Worm (Caenorhabditis elegans) whole organism, L2 larva: ENCODE measurements around the gene lron-5.

Source experiments
- C34F6.9 ChIP-seq: fragments of 150-350 bp; optimal IDR thresholded peaks from 2 replicates; lab custom pipeline; 2014; ENCODE audit warnings: missing biosample characterization, missing genetic modification characterization
- F13H6.1 ChIP-seq: sonication (generic microtip); optimal IDR thresholded peaks from 2 replicates; lab custom pipeline; 2016; ENCODE audit warnings: missing genetic modification characterization, missing compliant biosample characterization
- aly-2 ChIP-seq: fragments of 150-350 bp; optimal IDR thresholded peaks from 2 replicates; lab custom pipeline; 2014; ENCODE audit warnings: missing biosample characterization, missing genetic modification characterization
- ama-1 ChIP-seq: fragments of 150-350 bp; optimal IDR thresholded peaks from 2 replicates; lab custom pipeline; 2018; ENCODE audit warnings: inconsistent platforms
- ceh-16 ChIP-seq: fragments of 150-350 bp; optimal IDR thresholded peaks from 2 replicates; lab custom pipeline; 2014; ENCODE audit warnings: missing biosample characterization, missing genetic modification characterization
- ceh-82 ChIP-seq: fragments of 150-350 bp; optimal IDR thresholded peaks from 2 replicates; lab custom pipeline; 2014; ENCODE audit warnings: missing biosample characterization, missing genetic modification characterization
- crh-2 ChIP-seq: sonication (generic microtip); optimal IDR thresholded peaks from 2 replicates; lab custom pipeline; 2017; ENCODE audit warnings: missing biosample characterization, missing genetic modification characterization
- elt-1 ChIP-seq: fragments of 150-350 bp; optimal IDR thresholded peaks from 2 replicates; lab custom pipeline; 2014; ENCODE audit warnings: missing biosample characterization, missing genetic modification characterization
- elt-3 ChIP-seq: sonication (generic microtip); optimal IDR thresholded peaks from 2 replicates; lab custom pipeline; 2017; ENCODE audit warnings: missing biosample characterization, missing genetic modification characterization
- fos-1 ChIP-seq: fragments of 150-350 bp; optimal IDR thresholded peaks from 2 replicates; lab custom pipeline; 2014; ENCODE audit warnings: missing biosample characterization, missing genetic modification characterization
- gmeb-1 ChIP-seq: fragments of 150-350 bp; optimal IDR thresholded peaks from 2 replicates; lab custom pipeline; 2014; ENCODE audit warnings: missing biosample characterization, missing genetic modification characterization
- lin-11 ChIP-seq: fragments of 150-350 bp; sonication (generic microtip); optimal IDR thresholded peaks from 2 replicates; lab custom pipeline; 2014; ENCODE audit warnings: missing biosample characterization, missing genetic modification characterization, inconsistent platforms, mixed read lengths
- lin-13 ChIP-seq: fragments of 150-350 bp; optimal IDR thresholded peaks from 2 replicates; lab custom pipeline; 2014; ENCODE audit warnings: missing biosample characterization, missing genetic modification reagents, missing genetic modification characterization
- lin-39 ChIP-seq: fragments of 150-350 bp; optimal IDR thresholded peaks from 2 replicates; lab custom pipeline; 2014; ENCODE audit warnings: missing biosample characterization, missing genetic modification reagents, missing genetic modification characterization
- lsy-2 ChIP-seq, 2 experiments: fragments of 150-350 bp in 1 of 2; sonication (generic microtip) in 1 of 2; optimal IDR thresholded peaks; 2 replicates each; lab custom pipeline; 2014 to 2017; ENCODE audit warnings: missing biosample characterization in 2 of 2, missing genetic modification characterization in 2 of 2
- mbf-1 ChIP-seq: sonication (generic microtip); optimal IDR thresholded peaks from 2 replicates; lab custom pipeline; 2017; ENCODE audit warnings: missing biosample characterization, missing genetic modification characterization
- mdl-1 ChIP-seq, 2 experiments: fragments of 150-350 bp in 1 of 2; sonication (generic microtip) in 1 of 2; optimal IDR thresholded peaks; 2 replicates each; lab custom pipeline; 2017; ENCODE audit warnings: missing biosample characterization in 2 of 2, missing genetic modification characterization in 2 of 2
- nhr-11 ChIP-seq: fragments of 150-350 bp; optimal IDR thresholded peaks from 2 replicates; lab custom pipeline; 2014; ENCODE audit warnings: missing biosample characterization, missing genetic modification characterization
- nhr-129 ChIP-seq: fragments of 150-350 bp; optimal IDR thresholded peaks from 2 replicates; lab custom pipeline; 2014; ENCODE audit warnings: missing biosample characterization, missing genetic modification characterization
- nhr-21 ChIP-seq: fragments of 150-350 bp; optimal IDR thresholded peaks from 2 replicates; lab custom pipeline; 2014; ENCODE audit warnings: missing biosample characterization, missing genetic modification characterization
- nhr-237 ChIP-seq: fragments of 150-350 bp; optimal IDR thresholded peaks from 2 replicates; lab custom pipeline; 2014; ENCODE audit warnings: missing biosample characterization, missing genetic modification characterization
- nhr-25 ChIP-seq: fragments of 150-350 bp; sonication (generic microtip); optimal IDR thresholded peaks from 3 replicates; lab custom pipeline; 2014; ENCODE audit warnings: missing biosample characterization, missing genetic modification characterization
- nhr-6 ChIP-seq: fragments of 150-350 bp; optimal IDR thresholded peaks from 2 replicates; lab custom pipeline; 2014; ENCODE audit warnings: missing biosample characterization, missing genetic modification characterization
- sem-4 ChIP-seq: fragments of 150-350 bp; optimal IDR thresholded peaks from 2 replicates; lab custom pipeline; 2014; ENCODE audit warnings: missing biosample characterization, missing genetic modification reagents, missing genetic modification characterization
- sma-3 ChIP-seq: sonication (generic microtip); optimal IDR thresholded peaks from 2 replicates; lab custom pipeline; 2016; ENCODE audit warnings: missing genetic modification reagents, missing genetic modification characterization, missing compliant biosample characterization
- sma-9 ChIP-seq, 2 experiments: fragments of 150-350 bp in 1 of 2; sonication (generic microtip) in 1 of 2; optimal IDR thresholded peaks; 2 replicates each; lab custom pipeline; 2014 to 2016; ENCODE audit warnings: missing genetic modification characterization in 2 of 2, mild to moderate bottlenecking in 1 of 2, missing biosample characterization in 1 of 2, missing compliant biosample characterization in 1 of 2, missing genetic modification reagents in 1 of 2, moderate library complexity in 1 of 2
- snpc-4 ChIP-seq: fragments of 150-350 bp; optimal IDR thresholded peaks from 2 replicates; lab custom pipeline; 2014; ENCODE audit warnings: missing biosample characterization, missing genetic modification characterization
- unc-39 ChIP-seq: fragments of 150-350 bp; optimal IDR thresholded peaks from 2 replicates; lab custom pipeline; 2014; ENCODE audit warnings: missing biosample characterization, missing genetic modification characterization
- unc-55 ChIP-seq: fragments of 150-350 bp; sonication (generic microtip); optimal IDR thresholded peaks from 3 replicates; lab custom pipeline; 2014; ENCODE audit warnings: missing biosample characterization, missing genetic modification reagents, missing genetic modification characterization
- zag-1 ChIP-seq: fragments of 150-350 bp; optimal IDR thresholded peaks from 2 replicates; lab custom pipeline; 2014; ENCODE audit warnings: missing biosample characterization, missing genetic modification characterization
- ztf-1 ChIP-seq: fragments of 200-800 bp; sonication (Bioruptor generic); conservative IDR thresholded peaks from 2 replicates; pipeline ENCODE4 v1.3.6; 2022; ENCODE audit warnings: missing genetic modification characterization, missing compliant biosample characterization
- ztf-4 ChIP-seq: fragments of 150-350 bp; optimal IDR thresholded peaks from 2 replicates; lab custom pipeline; 2014; ENCODE audit warnings: missing biosample characterization, missing genetic modification characterization

lron-5 gene

DNA sequence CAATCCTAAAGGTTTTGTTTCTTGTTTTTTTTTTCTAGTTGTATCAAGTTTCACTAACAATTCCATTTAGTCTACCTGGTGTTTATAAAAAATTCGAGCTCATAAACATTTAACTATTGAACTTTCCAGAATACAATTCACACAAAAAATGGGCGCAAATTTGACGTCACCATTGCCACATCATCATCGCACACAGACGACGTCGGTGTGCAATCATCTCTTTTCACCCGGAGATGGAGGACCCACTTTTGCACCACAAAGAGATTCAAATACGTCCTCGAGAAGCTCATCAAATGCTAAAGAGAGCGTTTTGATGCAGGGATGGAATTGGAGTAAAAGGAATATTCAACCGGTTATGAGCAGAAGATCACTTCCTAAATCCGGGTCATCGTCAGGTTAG is 36.6 kb downstream of the lron-5 start:
- no peak for TF ChIP-seq nhr-129 (tag; lab: Kevin White, UChicago)
- TF ChIP-seq snpc-4 (tag; lab: Kevin White, UChicago), result no peak
- TF ChIP-seq elt-1 (tag; lab: Kevin White, UChicago), result no peak
- TF ChIP-seq lsy-2 (tag; optimal IDR thresholded peaks at IDR 0.05; lab: Kevin White, UChicago), result no peak
- TF ChIP-seq ceh-16, result no peak
- TF ChIP-seq crh-2 (tag; lab: Kevin White, UChicago), result peak; percentile 36
- no peak for TF ChIP-seq mbf-1 (tag; lab: Kevin White, UChicago)
- TF ChIP-seq elt-3, result no peak

DNA sequence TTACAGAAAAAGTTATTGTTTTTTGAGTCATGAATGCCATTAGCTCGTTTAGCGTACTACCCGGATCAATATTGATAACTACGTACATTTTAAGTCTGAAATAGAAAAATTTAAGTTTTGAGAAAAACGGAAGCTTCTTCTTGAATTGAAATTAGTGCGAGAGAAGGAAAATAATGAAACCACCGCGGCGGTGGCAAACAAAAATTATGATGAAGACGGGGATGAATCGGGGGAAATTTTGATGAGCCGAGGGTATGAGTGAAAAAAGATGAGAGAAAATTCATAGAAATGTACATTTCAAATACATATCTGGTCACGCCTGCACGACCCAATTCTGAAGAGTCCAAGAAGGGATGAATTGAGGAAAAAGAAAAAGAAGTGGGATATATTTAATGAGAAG is 42.4 kb downstream of the lron-5 start, which contains the start of gene T23F11.4:
TSS of gene T23F11.4 (minus strand) at position 101 of the 400 bp plus-strand sequence.
- TF ChIP-seq nhr-237 (tag; lab: Kevin White, UChicago), result no peak

DNA sequence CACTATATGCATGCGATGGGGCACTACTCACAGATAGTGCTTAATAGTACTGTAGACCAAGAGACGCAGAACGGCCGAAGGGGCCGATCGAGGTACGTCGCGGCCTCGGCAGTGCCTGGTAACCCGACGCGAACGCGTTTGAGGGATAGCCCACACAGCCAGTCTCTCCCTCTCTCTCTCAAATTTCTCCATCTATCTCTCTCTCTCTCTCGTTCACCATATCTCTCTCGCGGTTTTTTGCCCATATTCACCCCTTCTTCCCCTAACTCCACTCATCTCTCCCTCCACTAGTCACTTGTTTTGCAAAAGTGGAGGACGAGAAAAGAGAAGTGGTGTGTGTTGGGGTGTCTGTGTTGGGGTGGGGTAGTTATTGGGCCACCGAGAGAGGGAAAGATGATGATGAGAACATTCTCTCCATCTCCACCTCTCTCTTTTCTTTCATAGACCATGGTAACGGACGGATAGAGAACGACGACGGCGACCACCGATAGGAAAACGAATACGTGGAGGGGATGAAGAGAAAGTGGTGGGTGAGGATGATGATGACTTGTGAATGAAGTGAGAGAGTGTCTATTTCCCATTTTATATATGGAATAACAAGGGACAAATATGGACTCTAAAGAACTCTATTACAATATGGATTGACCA is 44.0 kb downstream of the lron-5 start:
- TF ChIP-seq sma-3 (GFP tag; lab: Kevin White, UChicago) (peak; percentile 52), nhr-6 (tag; lab: Kevin White, UChicago) (peak; percentile 34), nhr-21 (tag; lab: Kevin White, UChicago) (peak; percentile 47), crh-2 (tag; lab: Kevin White, UChicago) (peak; percentile 25), mdl-1 (tag; optimal IDR thresholded peaks at IDR 0.05; lab: Kevin White, UChicago) (peak; percentile 5 to 15), nhr-129 (tag; lab: Kevin White, UChicago) (peak; percentile 61), lin-13 (peak; percentile 29), ceh-16 (peak; percentile 2), zag-1 (peak; percentile 46), elt-1 (tag; lab: Kevin White, UChicago) (no peak), fos-1 (tag; lab: Kevin White, UChicago) (peak; percentile 7), elt-3 (no peak), sma-9 (GFP tag; optimal IDR thresholded peaks at IDR 0.05; lab: Kevin White, UChicago) (peak; percentile 49), sma-9 (tag; optimal IDR thresholded peaks at IDR 0.05; lab: Kevin White, UChicago) (no peak), lsy-2 (tag; optimal IDR thresholded peaks at IDR 0.05; lab: Kevin White, UChicago) (peak in 1 of 2 experiments; percentile 52), F13H6.1 (tag; lab: Kevin White, UChicago) (peak; percentile 65), sem-4 (tag; lab: Kevin White, UChicago) (no peak), C34F6.9 (tag; lab: Kevin White, UChicago) (peak; percentile 70), unc-55 (GFP tag; lab: Kevin White, UChicago) (peak; percentile 67), unc-39 (tag; lab: Kevin White, UChicago) (no peak), nhr-25 (tag; lab: Kevin White, UChicago) (peak; percentile 73)
- TF ChIP-seq, all 48 proteins: peak for 16

DNA sequence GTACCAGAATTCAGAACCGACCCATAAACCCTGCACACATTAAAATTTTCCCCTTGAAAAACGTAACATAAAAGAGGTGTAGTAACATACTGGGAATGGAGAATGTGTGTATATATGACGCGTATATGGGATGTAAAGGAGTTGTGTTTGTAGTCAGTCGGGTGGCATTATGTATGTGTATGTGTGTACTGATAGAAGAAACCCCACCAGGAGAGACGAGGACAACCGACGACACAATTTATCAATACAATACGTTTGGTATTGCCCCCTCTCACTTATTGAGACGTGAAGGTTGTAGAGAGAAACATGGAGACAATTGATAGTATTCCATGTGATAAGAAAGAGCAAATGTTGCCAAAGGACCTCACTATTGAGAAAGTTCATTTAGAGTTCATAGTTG is 45.2 kb downstream of the lron-5 start:
- TF ChIP-seq aly-2 (tag; lab: Kevin White, UChicago), result no peak
- no peak for TF ChIP-seq lin-11 (tag; lab: Kevin White, UChicago)
- TF ChIP-seq F13H6.1 (tag; lab: Kevin White, UChicago), result no peak
- no peak for TF ChIP-seq lin-39
- no peak for TF ChIP-seq nhr-11 (tag; lab: Kevin White, UChicago)
- no peak for TF ChIP-seq crh-2 (tag; lab: Kevin White, UChicago)
- TF ChIP-seq gmeb-1 (tag; lab: Kevin White, UChicago), result peak; percentile 10
- TF ChIP-seq nhr-25 (tag; lab: Kevin White, UChicago), result no peak
- peak; percentile 5 for TF ChIP-seq nhr-129 (tag; lab: Kevin White, UChicago)
- peak; percentile 58 for TF ChIP-seq fos-1 (tag; lab: Kevin White, UChicago)

DNA sequence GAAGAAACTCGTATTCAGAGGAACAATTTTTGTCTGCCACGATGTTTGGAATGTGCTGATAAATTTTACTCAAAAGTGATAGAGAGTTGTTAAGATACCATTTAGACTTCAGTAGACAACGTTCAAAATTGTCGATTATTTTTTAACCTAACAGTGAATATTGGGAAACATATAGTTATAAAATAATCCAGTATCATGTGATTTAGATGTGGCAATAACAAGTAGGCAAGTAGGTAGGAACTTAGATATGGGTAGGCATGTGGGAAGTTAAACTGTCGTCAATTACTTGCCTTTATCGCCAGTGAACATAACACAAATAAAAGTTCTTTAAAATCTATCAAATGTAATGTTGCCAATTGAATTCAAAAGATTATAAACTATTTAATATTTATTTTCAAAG is 48.7 kb downstream of the lron-5 start, which contains the start of gene T23F11.11:
TSS of gene T23F11.11 (minus strand) at position 101 of the 400 bp plus-strand sequence.
- no peak for TF ChIP-seq elt-1 (tag; lab: Kevin White, UChicago)

DNA sequence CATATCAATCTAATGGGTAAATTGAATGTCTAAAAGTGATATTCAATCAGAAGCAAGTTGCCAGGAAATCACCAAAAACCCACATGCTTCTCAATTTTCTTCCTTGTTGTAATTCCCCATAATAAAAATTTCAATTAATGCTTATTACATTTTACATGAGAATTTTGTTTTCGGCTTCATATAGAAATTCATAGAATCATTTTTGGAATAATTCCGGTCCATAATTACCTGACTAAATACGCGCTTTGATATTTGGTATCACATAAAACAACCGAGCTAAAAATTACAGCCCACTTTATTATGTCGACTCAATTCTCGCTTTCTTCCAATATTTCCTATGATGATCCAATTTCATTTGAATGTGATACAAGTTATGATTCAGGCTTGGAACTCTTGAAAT is 49.1 kb downstream of the lron-5 start, which contains the start of gene srg-13:
TSS of gene srg-13 (plus strand) at position 301 of the 400 bp plus-strand sequence.
- no peak for TF ChIP-seq elt-1 (tag; lab: Kevin White, UChicago)
- TF ChIP-seq ztf-1 (GFP tag; lab: Robert Waterston, UW), result no peak
- no peak for TF ChIP-seq lsy-2 (tag; optimal IDR thresholded peaks at IDR 0.05; lab: Kevin White, UChicago)
- no peak for TF ChIP-seq C34F6.9 (tag; lab: Kevin White, UChicago)
- TF ChIP-seq ceh-82, result no peak
- TF ChIP-seq ama-1 (lab: Kevin White, UChicago), result no peak
- TF ChIP-seq ztf-4, result no peak
- TF ChIP-seq, all 48 proteins: peak for 0
